Fruit fly (Drosophila melanogaster): ENCODE data around the gene CG17197.

DNA sequence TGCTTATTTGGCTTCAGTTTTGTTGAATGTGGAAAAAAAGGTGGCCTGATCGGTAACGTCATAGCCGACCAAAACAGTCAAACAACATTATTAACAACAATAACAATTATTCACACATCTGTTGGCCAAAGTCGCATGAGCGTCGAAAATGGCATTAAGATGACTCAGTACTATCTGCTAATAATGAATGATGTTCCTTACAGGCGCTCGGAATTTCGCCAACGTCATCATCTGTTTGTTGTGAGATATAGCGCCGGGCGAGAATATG, 39.4 kb downstream of the CG17197 start:
- TF ChIP-seq GATAd (GFP tag; optimal IDR thresholded peaks at IDR 0.05) (no peak), psq (GFP tag; optimal IDR thresholded peaks at IDR 0.05) (no peak), pan (optimal IDR thresholded peaks at IDR 0.05) (no peak), Myc (optimal IDR thresholded peaks at IDR 0.05) (no peak), usp (GFP tag; optimal IDR thresholded peaks at IDR 0.05) (no peak)

Data from whole organism, wandering third instar larva.